Worm (Caenorhabditis elegans) whole organism, L2 larva: Measurements from ENCODE around the gene nspg-1.
A peak's percentile ranks its signal among the peaks of the same experiment; 100 is the strongest.

Experiments used
- C34F6.9 ChIP-seq: fragments of 150-350 bp; optimal IDR thresholded peaks from 2 replicates; lab custom pipeline; 2014; ENCODE audit warnings: missing biosample characterization, missing genetic modification characterization
- F13H6.1 ChIP-seq: sonication (generic microtip); optimal IDR thresholded peaks from 2 replicates; lab custom pipeline; 2016; ENCODE audit warnings: missing genetic modification characterization, missing compliant biosample characterization
- R02D3.7 ChIP-seq: fragments of 150-350 bp; optimal IDR thresholded peaks from 2 replicates; lab custom pipeline; 2014; ENCODE audit warnings: missing biosample characterization, missing genetic modification characterization
- Y55F3AM.14 ChIP-seq: fragments of 200-800 bp; sonication (Bioruptor generic); optimal IDR thresholded peaks from 2 replicates; lab custom pipeline; 2018; ENCODE audit warnings: mild to moderate bottlenecking, missing genetic modification characterization, missing compliant biosample characterization
- ZK546.5 ChIP-seq: sonication (generic microtip); optimal IDR thresholded peaks from 2 replicates; lab custom pipeline; 2017; ENCODE audit warnings: missing biosample characterization, missing genetic modification characterization
- alr-1 ChIP-seq: fragments of 150-350 bp; optimal IDR thresholded peaks from 2 replicates; lab custom pipeline; 2014; ENCODE audit warnings: missing biosample characterization, missing genetic modification characterization
- aly-2 ChIP-seq: fragments of 150-350 bp; optimal IDR thresholded peaks from 2 replicates; lab custom pipeline; 2014; ENCODE audit warnings: missing biosample characterization, missing genetic modification characterization
- ama-1 ChIP-seq: fragments of 150-350 bp; optimal IDR thresholded peaks from 2 replicates; lab custom pipeline; 2018; ENCODE audit warnings: inconsistent platforms
- blmp-1 ChIP-seq: sonication (generic microtip); optimal IDR thresholded peaks from 2 replicates; lab custom pipeline; 2017; ENCODE audit warnings: missing genetic modification characterization, mild to moderate bottlenecking, missing compliant biosample characterization, antibody characterized with exemption, moderate library complexity; ENCODE audit not compliant: insufficient read depth
- ceh-16 ChIP-seq: fragments of 150-350 bp; optimal IDR thresholded peaks from 2 replicates; lab custom pipeline; 2014; ENCODE audit warnings: missing biosample characterization, missing genetic modification characterization
- ceh-82 ChIP-seq: fragments of 150-350 bp; optimal IDR thresholded peaks from 2 replicates; lab custom pipeline; 2014; ENCODE audit warnings: missing biosample characterization, missing genetic modification characterization
- crh-2 ChIP-seq: sonication (generic microtip); optimal IDR thresholded peaks from 2 replicates; lab custom pipeline; 2017; ENCODE audit warnings: missing biosample characterization, missing genetic modification characterization
- egl-27 ChIP-seq: sonication (generic microtip); optimal IDR thresholded peaks from 3 replicates; lab custom pipeline; 2017; ENCODE audit warnings: missing biosample characterization, missing genetic modification reagents, missing genetic modification characterization
- elt-1 ChIP-seq: fragments of 150-350 bp; optimal IDR thresholded peaks from 2 replicates; lab custom pipeline; 2014; ENCODE audit warnings: missing biosample characterization, missing genetic modification characterization
- fos-1 ChIP-seq: fragments of 150-350 bp; optimal IDR thresholded peaks from 2 replicates; lab custom pipeline; 2014; ENCODE audit warnings: missing biosample characterization, missing genetic modification characterization
- lin-11 ChIP-seq: fragments of 150-350 bp; sonication (generic microtip); optimal IDR thresholded peaks from 2 replicates; lab custom pipeline; 2014; ENCODE audit warnings: missing biosample characterization, missing genetic modification characterization, inconsistent platforms, mixed read lengths
- lin-13 ChIP-seq: fragments of 150-350 bp; optimal IDR thresholded peaks from 2 replicates; lab custom pipeline; 2014; ENCODE audit warnings: missing biosample characterization, missing genetic modification reagents, missing genetic modification characterization
- lsy-2 ChIP-seq, 2 experiments: fragments of 150-350 bp in 1 of 2; sonication (generic microtip) in 1 of 2; optimal IDR thresholded peaks; 2 replicates each; lab custom pipeline; 2014 to 2017; ENCODE audit warnings: missing biosample characterization in 2 of 2, missing genetic modification characterization in 2 of 2
- mab-5 ChIP-seq: fragments of 150-350 bp; optimal IDR thresholded peaks from 2 replicates; lab custom pipeline; 2014; ENCODE audit warnings: missing biosample characterization, missing genetic modification characterization
- mdl-1 ChIP-seq, 2 experiments: fragments of 150-350 bp in 1 of 2; sonication (generic microtip) in 1 of 2; optimal IDR thresholded peaks; 2 replicates each; lab custom pipeline; 2017; ENCODE audit warnings: missing biosample characterization in 2 of 2, missing genetic modification characterization in 2 of 2
- nhr-10 ChIP-seq: sonication (generic microtip); optimal IDR thresholded peaks from 2 replicates; lab custom pipeline; 2017; ENCODE audit warnings: missing biosample characterization, missing genetic modification characterization
- nhr-11 ChIP-seq: fragments of 150-350 bp; optimal IDR thresholded peaks from 2 replicates; lab custom pipeline; 2014; ENCODE audit warnings: missing biosample characterization, missing genetic modification characterization
- nhr-12 ChIP-seq: fragments of 150-350 bp; optimal IDR thresholded peaks from 2 replicates; lab custom pipeline; 2014; ENCODE audit warnings: missing biosample characterization, missing genetic modification characterization
- nhr-129 ChIP-seq: fragments of 150-350 bp; optimal IDR thresholded peaks from 2 replicates; lab custom pipeline; 2014; ENCODE audit warnings: missing biosample characterization, missing genetic modification characterization
- nhr-21 ChIP-seq: fragments of 150-350 bp; optimal IDR thresholded peaks from 2 replicates; lab custom pipeline; 2014; ENCODE audit warnings: missing biosample characterization, missing genetic modification characterization
- nhr-23 ChIP-seq: fragments of 150-350 bp; optimal IDR thresholded peaks from 2 replicates; lab custom pipeline; 2014; ENCODE audit warnings: missing biosample characterization, missing genetic modification reagents, missing genetic modification characterization
- nhr-237 ChIP-seq: fragments of 150-350 bp; optimal IDR thresholded peaks from 2 replicates; lab custom pipeline; 2014; ENCODE audit warnings: missing biosample characterization, missing genetic modification characterization
- nhr-6 ChIP-seq: fragments of 150-350 bp; optimal IDR thresholded peaks from 2 replicates; lab custom pipeline; 2014; ENCODE audit warnings: missing biosample characterization, missing genetic modification characterization
- nhr-77 ChIP-seq: fragments of 150-350 bp; optimal IDR thresholded peaks from 2 replicates; lab custom pipeline; 2014; ENCODE audit warnings: missing biosample characterization, missing genetic modification characterization
- sem-4 ChIP-seq: fragments of 150-350 bp; optimal IDR thresholded peaks from 2 replicates; lab custom pipeline; 2014; ENCODE audit warnings: missing biosample characterization, missing genetic modification reagents, missing genetic modification characterization
- skn-1 ChIP-seq: sonication (generic microtip); optimal IDR thresholded peaks from 2 replicates; lab custom pipeline; 2017; ENCODE audit warnings: missing biosample characterization, missing genetic modification characterization
- sma-3 ChIP-seq: sonication (generic microtip); optimal IDR thresholded peaks from 2 replicates; lab custom pipeline; 2016; ENCODE audit warnings: missing genetic modification reagents, missing genetic modification characterization, missing compliant biosample characterization
- sma-9 ChIP-seq, 2 experiments: fragments of 150-350 bp in 1 of 2; sonication (generic microtip) in 1 of 2; optimal IDR thresholded peaks; 2 replicates each; lab custom pipeline; 2014 to 2016; ENCODE audit warnings: missing genetic modification characterization in 2 of 2, mild to moderate bottlenecking in 1 of 2, missing biosample characterization in 1 of 2, missing compliant biosample characterization in 1 of 2, missing genetic modification reagents in 1 of 2, moderate library complexity in 1 of 2
- snpc-4 ChIP-seq: fragments of 150-350 bp; optimal IDR thresholded peaks from 2 replicates; lab custom pipeline; 2014; ENCODE audit warnings: missing biosample characterization, missing genetic modification characterization
- unc-39 ChIP-seq: fragments of 150-350 bp; optimal IDR thresholded peaks from 2 replicates; lab custom pipeline; 2014; ENCODE audit warnings: missing biosample characterization, missing genetic modification characterization
- unc-55 ChIP-seq: fragments of 150-350 bp; sonication (generic microtip); optimal IDR thresholded peaks from 3 replicates; lab custom pipeline; 2014; ENCODE audit warnings: missing biosample characterization, missing genetic modification reagents, missing genetic modification characterization
- ztf-1 ChIP-seq: fragments of 200-800 bp; sonication (Bioruptor generic); conservative IDR thresholded peaks from 2 replicates; pipeline ENCODE4 v1.3.6; 2022; ENCODE audit warnings: missing genetic modification characterization, missing compliant biosample characterization
- ztf-11 ChIP-seq: sonication (generic microtip); optimal IDR thresholded peaks from 2 replicates; lab custom pipeline; 2017; ENCODE audit warnings: missing biosample characterization, missing genetic modification characterization
- ztf-4 ChIP-seq: fragments of 150-350 bp; optimal IDR thresholded peaks from 2 replicates; lab custom pipeline; 2014; ENCODE audit warnings: missing biosample characterization, missing genetic modification characterization

Gene nspg-1

ce11 chrV:12879349-12879748 is 11.5 kb upstream of the nspg-1 start:
- TF ChIP-seq nhr-21 (tag; lab: Kevin White, UChicago) (peak; percentile 14), ZK546.5 (tag; lab: Kevin White, UChicago) (no peak)

ce11 chrV:12877579-12877978 is 9.7 kb upstream of the nspg-1 start:
- TF ChIP-seq nhr-21 (tag; lab: Kevin White, UChicago), result no peak
- peak; percentile 28 for TF ChIP-seq fos-1

- peak; percentile 48 for TF ChIP-seq fos-1
- TF ChIP-seq crh-2 (tag; lab: Kevin White, UChicago), result peak; percentile 20
- TF ChIP-seq nhr-21 (tag; lab: Kevin White, UChicago), result no peak
- TF ChIP-seq sma-9 (GFP tag; optimal IDR thresholded peaks at IDR 0.05; lab: Kevin White, UChicago), result peak; percentile 58
- TF ChIP-seq sma-9 (tag; optimal IDR thresholded peaks at IDR 0.05; lab: Kevin White, UChicago), result no peak
- TF ChIP-seq alr-1, result no peak
These were observed 8.8 kb upstream of the nspg-1 start for ce11 chrV:12876708-12877107.

- TF ChIP-seq blmp-1 (tag; lab: Kevin White, UChicago), result peak; percentile 4
- TF ChIP-seq ZK546.5 (tag; lab: Kevin White, UChicago), result no peak
- TF ChIP-seq aly-2 (tag; lab: Kevin White, UChicago), result no peak
- no peak for TF ChIP-seq snpc-4
- TF ChIP-seq, all 48 proteins: peak for 1
These were observed 8.0 kb upstream of the nspg-1 start for ce11 chrV:12875850-12876249.

- TF ChIP-seq sma-3 (GFP tag; lab: Kevin White, UChicago) (no peak), nhr-129 (tag; lab: Kevin White, UChicago) (no peak), ama-1 (lab: Kevin White, UChicago) (no peak), unc-39 (tag; lab: Kevin White, UChicago) (no peak), C34F6.9 (no peak), Y55F3AM.14 (GFP tag; lab: Kevin White, UChicago) (no peak), elt-1 (tag; lab: Kevin White, UChicago) (no peak), nhr-23 (tag; lab: Kevin White, UChicago) (no peak), mdl-1 (tag; optimal IDR thresholded peaks at IDR 0.05; lab: Kevin White, UChicago) (no peak), nhr-12 (tag; lab: Kevin White, UChicago) (no peak), skn-1 (no peak), ztf-1 (no peak)
These were observed 3.9 kb upstream of the nspg-1 start, which contains the start of gene bus-19 for ce11 chrV:12871753-12872152. Gene bus-19, plus strand, starts transcription at chrV:12872053.

- peak; percentile 40 for TF ChIP-seq F13H6.1 (tag; lab: Kevin White, UChicago)
- TF ChIP-seq nhr-129 (tag; lab: Kevin White, UChicago), result peak; percentile 17
- no peak for TF ChIP-seq lin-11 (tag; lab: Kevin White, UChicago)
- TF ChIP-seq, all 48 proteins: peak for 2
These were observed 2.8 kb upstream of the nspg-1 start for ce11 chrV:12870740-12871139.

- peak; percentile 35 for TF ChIP-seq sem-4 (tag; lab: Kevin White, UChicago)
- no peak for TF ChIP-seq nhr-237 (tag; lab: Kevin White, UChicago)
- TF ChIP-seq ztf-4 (tag; lab: Kevin White, UChicago), result no peak
- TF ChIP-seq ama-1 (lab: Kevin White, UChicago), result peak; percentile 34
- TF ChIP-seq fos-1, result peak; percentile 57
- peak; percentile 30 for TF ChIP-seq skn-1
- no peak for TF ChIP-seq nhr-11
- TF ChIP-seq nhr-10 (tag; lab: Kevin White, UChicago), result peak; percentile 2
- TF ChIP-seq mab-5 (tag; lab: Kevin White, UChicago), result peak; percentile 83
- no peak for TF ChIP-seq nhr-77 (tag; lab: Kevin White, UChicago)
- TF ChIP-seq ceh-16 (tag; lab: Kevin White, UChicago), result peak; percentile 50
- TF ChIP-seq mdl-1 (tag; optimal IDR thresholded peaks at IDR 0.05; lab: Kevin White, UChicago), result no peak
- peak; percentile 76 for TF ChIP-seq lin-11 (tag; lab: Kevin White, UChicago)
- TF ChIP-seq snpc-4, result peak; percentile 76
- TF ChIP-seq ztf-11, result no peak
- TF ChIP-seq F13H6.1 (tag; lab: Kevin White, UChicago), result peak; percentile 88
- TF ChIP-seq lsy-2 (tag; optimal IDR thresholded peaks at IDR 0.05; lab: Kevin White, UChicago), result peak; percentile 71 to 91
- peak; percentile 59 for TF ChIP-seq nhr-129 (tag; lab: Kevin White, UChicago)
- TF ChIP-seq R02D3.7 (tag; lab: Kevin White, UChicago), result peak; percentile 61
- TF ChIP-seq unc-55, result peak; percentile 95
- TF ChIP-seq sma-9 (GFP tag; optimal IDR thresholded peaks at IDR 0.05; lab: Kevin White, UChicago), result peak; percentile 97
- TF ChIP-seq sma-9 (tag; optimal IDR thresholded peaks at IDR 0.05; lab: Kevin White, UChicago), result no peak
- no peak for TF ChIP-seq ceh-82 (tag; lab: Kevin White, UChicago)
- TF ChIP-seq egl-27 (tag; lab: Kevin White, UChicago), result peak; percentile 59
- TF ChIP-seq nhr-6 (tag; lab: Kevin White, UChicago), result no peak
- peak; percentile 89 for TF ChIP-seq lin-13 (GFP tag; lab: Kevin White, UChicago)
- TF ChIP-seq aly-2 (tag; lab: Kevin White, UChicago), result no peak
- no peak for TF ChIP-seq ZK546.5 (tag; lab: Kevin White, UChicago)
- peak; percentile 86 for TF ChIP-seq C34F6.9
- no peak for TF ChIP-seq alr-1
- no peak for TF ChIP-seq unc-39 (tag; lab: Kevin White, UChicago)
These were observed 2.1 kb upstream of the nspg-1 start, which contains the start of gene T07F10.3 for ce11 chrV:12869948-12870347. Gene T07F10.3, minus strand, starts transcription at chrV:12870045.
